Worm (Caenorhabditis elegans): Measurements from ENCODE around the gene ZC317.7.

DNA sequence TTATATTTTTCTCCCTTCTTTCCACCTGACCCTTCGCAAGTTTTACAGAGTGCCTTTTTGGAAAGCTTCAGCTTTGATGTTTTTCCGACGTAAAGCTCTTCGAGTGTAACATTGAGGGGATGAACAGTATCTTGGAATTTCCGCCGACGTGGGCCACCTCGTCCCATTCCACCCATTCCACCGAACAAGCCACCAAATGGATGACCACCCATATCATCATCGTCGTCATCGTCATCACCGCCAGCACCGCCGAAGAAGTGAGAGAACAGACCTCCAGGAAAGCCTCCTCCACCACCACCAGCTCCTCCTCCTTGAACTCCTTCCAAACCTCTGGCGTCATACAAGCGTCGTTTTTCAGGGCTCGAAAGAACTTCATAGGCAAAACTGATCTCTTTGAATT, 33.5 kb upstream of the ZC317.7 start:
- TF ChIP-seq Y53F4B.3 (GFP tag; IDR thresholded peaks at IDR 0.05) (no peak), nhr-27 (tag; optimal IDR thresholded peaks at IDR 0.05) (no peak), ama-1 (optimal IDR thresholded peaks at IDR 0.05) (no peak), ama-1 (GFP tag; optimal IDR thresholded peaks at IDR 0.05) (no peak)

Data from whole organism, young adult.